Fruit fly (Drosophila melanogaster): ENCODE data around the gene knrl.

Gene knrl

DNA sequence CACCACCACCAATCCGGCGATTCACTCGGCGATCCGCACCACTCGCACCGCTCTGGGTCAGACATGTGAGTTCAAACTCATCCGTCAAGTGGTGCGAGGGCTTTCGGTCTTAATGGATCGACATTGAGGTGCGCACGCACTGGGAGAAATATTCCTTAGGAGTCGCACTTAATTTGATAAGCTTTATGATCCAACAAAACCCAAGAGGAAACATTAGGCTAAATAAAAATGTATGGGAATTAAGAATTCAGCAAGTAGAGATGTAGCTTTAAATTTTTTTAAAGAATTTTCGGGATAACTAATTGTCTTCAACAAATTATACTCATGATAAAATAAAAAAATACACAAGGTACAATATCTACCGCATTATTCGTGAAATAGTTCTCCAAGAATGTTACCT lies 44.0 kb downstream of the knrl start:
- TF ChIP-seq kay (GFP tag; ENCODE audit: borderline replicate concordance) (peak; percentile 33), toe (GFP tag; optimal IDR thresholded peaks at IDR 0.05) (no peak)

DNA sequence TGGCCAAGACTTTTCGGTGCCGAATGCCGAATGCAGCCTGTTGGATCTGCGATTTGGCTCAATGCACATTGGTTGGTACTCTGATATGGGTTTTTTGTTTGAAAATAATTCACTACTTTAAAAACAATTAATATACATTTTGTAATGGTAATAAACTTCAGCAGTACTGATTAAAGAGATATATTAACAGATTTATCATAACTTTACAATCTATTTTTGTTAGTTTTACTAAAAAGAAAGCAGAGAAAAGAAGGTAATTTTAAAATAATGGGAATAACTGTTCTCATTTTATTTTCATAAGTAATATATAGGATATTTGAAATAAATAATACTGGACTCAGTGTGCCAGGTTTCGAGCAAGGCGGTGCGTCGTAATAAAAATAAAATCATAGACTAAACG lies 50.3 kb downstream of the knrl start:
- TF ChIP-seq Hr96 (GFP tag; optimal IDR thresholded peaks at IDR 0.05) (no peak), CG33017 (tag; optimal IDR thresholded peaks at IDR 0.05) (no peak), Mnt (GFP tag; optimal IDR thresholded peaks at IDR 0.05) (no peak), kay (GFP tag; ENCODE audit: borderline replicate concordance) (no peak), ovo (GFP tag; optimal IDR thresholded peaks at IDR 0.05) (no peak), cnc (optimal IDR thresholded peaks at IDR 0.05) (no peak), CG14711 (tag; optimal IDR thresholded peaks at IDR 0.05) (no peak), Clk (GFP tag; optimal IDR thresholded peaks at IDR 0.05) (no peak), CG7045 (GFP tag; optimal IDR thresholded peaks at IDR 0.05) (no peak), CG7101 (tag; optimal IDR thresholded peaks at IDR 0.05) (no peak), CG1620 (GFP tag; optimal IDR thresholded peaks at IDR 0.05) (no peak), CG12768 (GFP tag; optimal IDR thresholded peaks at IDR 0.05) (no peak)

DNA sequence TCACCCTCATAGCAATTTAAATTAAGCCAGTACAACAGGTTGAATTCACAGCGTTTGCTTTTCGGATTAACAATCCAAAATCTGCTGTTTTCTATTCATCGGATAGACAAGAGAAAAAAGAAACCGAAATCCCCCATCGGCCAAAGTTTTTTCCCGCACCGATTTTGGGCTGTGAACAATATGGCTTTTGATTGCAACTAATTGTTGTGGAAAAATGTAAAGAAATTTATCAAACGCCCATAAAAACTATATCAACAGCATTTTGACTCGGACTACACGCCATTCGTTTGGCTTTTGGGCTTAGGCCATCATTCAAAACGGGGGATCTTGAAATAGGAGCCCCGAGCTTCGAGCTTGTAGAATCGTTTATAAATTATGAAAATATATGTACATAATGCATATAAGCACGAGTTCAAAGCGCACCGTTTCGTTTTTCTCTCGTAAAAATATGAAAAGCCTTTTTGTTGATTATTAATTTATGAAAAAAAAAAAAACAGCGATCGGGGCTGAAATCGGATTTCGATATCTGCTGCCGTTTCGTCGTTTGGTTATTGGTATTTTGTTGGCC lies 54.8 kb downstream of the knrl start:
- TF ChIP-seq CG5204 (GFP tag; optimal IDR thresholded peaks at IDR 0.05): no peak
- no peak for TF ChIP-seq bab1 (GFP tag; optimal IDR thresholded peaks at IDR 0.05)
- TF ChIP-seq CG33017 (tag; optimal IDR thresholded peaks at IDR 0.05): no peak
- TF ChIP-seq CG11617 (GFP tag; optimal IDR thresholded peaks at IDR 0.05): no peak
- no peak for TF ChIP-seq Clk (GFP tag; optimal IDR thresholded peaks at IDR 0.05)
- TF ChIP-seq CG1620 (GFP tag; optimal IDR thresholded peaks at IDR 0.05): no peak
- TF ChIP-seq CG7045 (GFP tag; optimal IDR thresholded peaks at IDR 0.05): no peak
- TF ChIP-seq toe (GFP tag; optimal IDR thresholded peaks at IDR 0.05): no peak
- no peak for TF ChIP-seq CG7101 (tag; optimal IDR thresholded peaks at IDR 0.05)
- TF ChIP-seq tj (GFP tag; optimal IDR thresholded peaks at IDR 0.05): no peak
- no peak for TF ChIP-seq pad (GFP tag; optimal IDR thresholded peaks at IDR 0.05)
- TF ChIP-seq CG14711 (tag; optimal IDR thresholded peaks at IDR 0.05): no peak
- TF ChIP-seq Mnt (GFP tag; optimal IDR thresholded peaks at IDR 0.05): no peak
- TF ChIP-seq cic (GFP tag; optimal IDR thresholded peaks at IDR 0.05): no peak
- TF ChIP-seq Crg-1 (GFP tag; optimal IDR thresholded peaks at IDR 0.05): no peak
- TF ChIP-seq CG12768 (GFP tag; optimal IDR thresholded peaks at IDR 0.05): no peak
- no peak for TF ChIP-seq kay (GFP tag; ENCODE audit: borderline replicate concordance)
- TF ChIP-seq cnc (optimal IDR thresholded peaks at IDR 0.05): no peak
- TF ChIP-seq Hr96 (GFP tag; optimal IDR thresholded peaks at IDR 0.05): no peak
- no peak for TF ChIP-seq ovo (GFP tag; optimal IDR thresholded peaks at IDR 0.05)

DNA sequence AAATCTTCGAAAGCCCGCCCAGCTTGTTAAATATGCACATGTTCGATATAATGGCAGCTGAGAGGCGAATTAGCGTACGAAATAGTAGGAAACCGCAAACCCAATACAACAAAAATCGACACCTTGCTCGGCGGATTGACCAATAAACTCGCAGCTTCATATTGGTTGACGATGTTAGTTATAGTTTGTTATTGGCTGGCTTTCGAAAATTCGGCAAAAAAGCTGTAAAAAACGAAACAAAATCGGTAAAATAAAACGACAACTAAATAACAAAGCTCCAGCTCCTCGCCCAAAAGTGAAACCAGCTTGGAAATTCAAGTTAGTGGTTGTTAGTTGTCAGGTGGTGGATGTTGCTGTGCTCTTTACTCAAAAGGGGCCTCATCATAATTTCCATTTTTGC lies 56.7 kb downstream of the knrl start:
- no peak for TF ChIP-seq CG7045 (GFP tag; optimal IDR thresholded peaks at IDR 0.05)
- TF ChIP-seq kay (GFP tag; ENCODE audit: borderline replicate concordance): no peak
- no peak for TF ChIP-seq CG14711 (tag; optimal IDR thresholded peaks at IDR 0.05)
- no peak for TF ChIP-seq CG5204 (GFP tag; optimal IDR thresholded peaks at IDR 0.05)
- TF ChIP-seq bab1 (GFP tag; optimal IDR thresholded peaks at IDR 0.05): no peak
- no peak for TF ChIP-seq Clk (GFP tag; optimal IDR thresholded peaks at IDR 0.05)
- no peak for TF ChIP-seq CG7101 (tag; optimal IDR thresholded peaks at IDR 0.05)
- no peak for TF ChIP-seq pad (GFP tag; optimal IDR thresholded peaks at IDR 0.05)
- TF ChIP-seq cic (GFP tag; optimal IDR thresholded peaks at IDR 0.05): no peak
- no peak for TF ChIP-seq CG1620 (GFP tag; optimal IDR thresholded peaks at IDR 0.05)
- TF ChIP-seq tj (GFP tag; optimal IDR thresholded peaks at IDR 0.05): no peak
- no peak for TF ChIP-seq toe (GFP tag; optimal IDR thresholded peaks at IDR 0.05)
- no peak for TF ChIP-seq cnc (optimal IDR thresholded peaks at IDR 0.05)
- no peak for TF ChIP-seq CG33017 (tag; optimal IDR thresholded peaks at IDR 0.05)

DNA sequence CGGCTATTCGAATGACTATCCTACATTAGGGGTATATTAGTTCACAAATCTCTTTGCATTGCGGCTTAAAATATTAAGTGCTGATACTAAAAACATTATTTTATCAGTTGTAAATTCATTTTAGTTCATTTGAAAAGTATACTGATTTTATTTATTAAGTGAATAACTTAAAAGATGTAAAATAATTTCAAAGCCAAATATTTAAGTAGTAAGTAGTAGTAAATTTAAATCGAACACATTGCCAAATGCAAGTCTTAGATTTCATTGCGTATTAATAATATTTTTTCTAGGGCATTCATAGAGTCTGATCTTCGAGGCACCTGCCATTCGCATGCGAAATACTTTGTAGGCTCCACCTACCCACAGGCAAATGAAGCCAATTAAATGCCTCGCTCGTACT lies 57.8 kb downstream of the knrl start:
- TF ChIP-seq kay (GFP tag; ENCODE audit: borderline replicate concordance) (no peak), CG5204 (GFP tag; optimal IDR thresholded peaks at IDR 0.05) (no peak), tj (GFP tag; optimal IDR thresholded peaks at IDR 0.05) (no peak), CG7045 (GFP tag; optimal IDR thresholded peaks at IDR 0.05) (no peak), toe (GFP tag; optimal IDR thresholded peaks at IDR 0.05) (no peak), CG12768 (GFP tag; optimal IDR thresholded peaks at IDR 0.05) (no peak), Mnt (GFP tag; optimal IDR thresholded peaks at IDR 0.05) (no peak), cic (GFP tag; optimal IDR thresholded peaks at IDR 0.05) (no peak)

DNA sequence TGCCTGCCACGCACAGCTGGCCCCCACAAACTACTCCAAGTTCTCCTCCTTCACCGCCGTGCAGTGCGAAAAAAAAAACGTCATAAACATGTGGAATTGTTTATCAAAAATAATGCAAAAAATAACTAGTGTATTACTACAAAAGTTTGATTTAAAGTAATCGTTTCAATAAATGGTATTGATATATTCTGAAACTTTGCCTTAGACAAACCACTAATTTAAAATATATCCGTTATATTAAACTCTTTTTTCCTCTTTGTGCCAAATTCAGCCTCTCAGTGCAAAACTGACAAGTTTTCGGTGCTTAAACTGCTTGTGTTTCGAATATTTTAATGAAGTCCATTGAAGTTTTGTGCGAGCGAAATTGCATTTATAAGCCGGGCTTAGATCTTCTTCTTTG lies 63.4 kb downstream of the knrl start:
- TF ChIP-seq CG11617 (GFP tag; optimal IDR thresholded peaks at IDR 0.05) (no peak), kay (GFP tag; ENCODE audit: borderline replicate concordance) (no peak), CG7045 (GFP tag; optimal IDR thresholded peaks at IDR 0.05) (no peak), CG7101 (tag; optimal IDR thresholded peaks at IDR 0.05) (no peak), tj (GFP tag; optimal IDR thresholded peaks at IDR 0.05) (no peak), pad (GFP tag; optimal IDR thresholded peaks at IDR 0.05) (no peak), CG5204 (GFP tag; optimal IDR thresholded peaks at IDR 0.05) (no peak), CG12768 (GFP tag; optimal IDR thresholded peaks at IDR 0.05) (no peak), CG33017 (tag; optimal IDR thresholded peaks at IDR 0.05) (no peak), Mnt (GFP tag; optimal IDR thresholded peaks at IDR 0.05) (no peak), CG1620 (GFP tag; optimal IDR thresholded peaks at IDR 0.05) (no peak)

DNA sequence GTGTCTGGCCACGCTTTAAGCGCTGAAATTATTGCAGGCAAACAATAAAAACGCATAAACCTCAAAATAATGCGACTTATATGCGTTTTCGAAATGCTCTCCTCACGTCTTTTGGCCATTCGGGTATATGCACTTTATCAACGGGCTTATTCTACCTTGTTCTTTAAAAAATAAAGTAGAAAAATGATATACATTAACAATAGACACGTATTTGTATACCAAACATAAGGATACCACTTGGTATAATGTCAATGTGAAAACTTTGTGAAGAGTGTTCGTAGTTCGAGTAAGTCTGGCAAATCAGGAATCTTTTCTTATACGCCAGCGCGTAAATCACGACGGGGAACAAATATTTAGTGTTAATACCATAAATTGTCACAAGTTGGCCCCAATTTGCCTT lies 64.1 kb downstream of the knrl start:
- no peak for TF ChIP-seq Mnt (GFP tag; optimal IDR thresholded peaks at IDR 0.05)
- TF ChIP-seq cnc (optimal IDR thresholded peaks at IDR 0.05): no peak
- no peak for TF ChIP-seq CG7101 (tag; optimal IDR thresholded peaks at IDR 0.05)

Data from whole organism, adult.